Fruit fly (Drosophila melanogaster): ENCODE measurements around the gene BomT3.

Gene BomT3

DNA sequence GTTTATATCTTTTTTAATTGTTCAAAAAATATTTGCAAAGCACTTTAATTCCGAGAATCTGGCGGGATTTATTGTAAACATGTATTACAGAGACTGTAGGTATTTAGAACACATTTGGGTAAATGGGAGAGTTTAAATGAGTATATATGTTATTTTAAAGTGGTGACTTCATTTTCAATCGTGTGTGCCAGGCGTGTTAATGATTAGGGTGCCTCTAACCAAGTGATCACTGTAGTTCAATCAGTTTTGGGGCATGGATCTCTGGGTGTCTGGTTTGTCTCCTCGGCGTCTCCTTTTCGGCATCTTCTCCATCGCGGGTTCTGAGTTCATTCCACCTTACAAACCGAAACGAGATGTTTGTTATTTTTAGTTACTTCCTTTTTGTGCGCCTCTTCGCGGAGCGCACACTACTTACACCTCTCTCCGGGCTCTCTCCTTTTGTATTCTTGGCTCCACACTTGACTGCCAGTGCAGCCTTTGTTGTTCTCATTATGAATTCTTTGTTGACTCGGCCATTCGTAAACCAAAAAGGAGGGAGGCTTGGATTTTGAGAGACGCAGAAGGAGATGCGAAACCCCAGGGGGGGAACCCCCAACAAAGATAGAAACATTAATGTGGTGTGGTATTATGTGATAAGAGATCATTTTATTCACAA lies 42.3 kb downstream of the BomT3 start:
- TF ChIP-seq D1 (tag; optimal IDR thresholded peaks at IDR 0.05) (peak; percentile 19), CG15710 (tag; optimal IDR thresholded peaks at IDR 0.05) (no peak), CG10348 (GFP tag; IDR thresholded peaks at IDR 0.05) (no peak), CG34367 (tag; optimal IDR thresholded peaks at IDR 0.05) (no peak), CG12605 (GFP tag; IDR thresholded peaks at IDR 0.05) (no peak), EcR (GFP tag; optimal IDR thresholded peaks at IDR 0.05) (peak; percentile 97), CG13204 (GFP tag; optimal IDR thresholded peaks at IDR 0.05) (peak; percentile 7), CG4496 (GFP tag; IDR thresholded peaks at IDR 0.05) (no peak), CG17806 (tag; optimal IDR thresholded peaks at IDR 0.05) (no peak), fd96Ca (GFP tag; IDR thresholded peaks at IDR 0.05) (0 out of 3 replicates have a peak, but pooled peaks have one; percentile 7), Pif1B (GFP tag; optimal IDR thresholded peaks at IDR 0.05) (no peak), CG8301 (tag; optimal IDR thresholded peaks at IDR 0.05) (no peak), gl (tag; optimal IDR thresholded peaks at IDR 0.05) (no peak), CG9948 (tag; optimal IDR thresholded peaks at IDR 0.05) (no peak), CG8159 (tag; optimal IDR thresholded peaks at IDR 0.05) (no peak), Snoo (tag; optimal IDR thresholded peaks at IDR 0.05) (no peak), CG14655 (GFP tag; optimal IDR thresholded peaks at IDR 0.05) (no peak)

DNA sequence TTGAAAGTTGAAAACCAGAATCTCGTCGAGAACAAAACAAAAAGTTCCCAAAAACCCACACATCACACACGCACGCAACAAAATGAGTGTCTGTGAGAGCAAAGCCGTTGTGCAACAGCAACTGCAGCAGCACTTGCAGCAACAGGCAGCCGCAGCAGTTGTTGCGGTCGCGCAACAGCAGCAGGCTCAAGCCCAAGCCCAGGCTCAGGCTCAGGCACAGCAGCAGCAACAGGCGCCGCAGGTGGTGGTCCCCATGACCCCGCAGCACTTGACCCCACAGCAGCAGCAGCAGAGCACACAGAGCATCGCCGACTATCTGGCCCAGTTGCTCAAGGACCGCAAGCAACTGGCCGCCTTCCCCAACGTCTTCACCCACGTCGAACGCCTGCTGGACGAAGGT lies 43.2 kb downstream of the BomT3 start:
- no peak for TF ChIP-seq D1 (tag; optimal IDR thresholded peaks at IDR 0.05)
- TF ChIP-seq CG12605 (GFP tag; IDR thresholded peaks at IDR 0.05): 0 out of 2 replicates have a peak, but pooled peaks have one; percentile 20

DNA sequence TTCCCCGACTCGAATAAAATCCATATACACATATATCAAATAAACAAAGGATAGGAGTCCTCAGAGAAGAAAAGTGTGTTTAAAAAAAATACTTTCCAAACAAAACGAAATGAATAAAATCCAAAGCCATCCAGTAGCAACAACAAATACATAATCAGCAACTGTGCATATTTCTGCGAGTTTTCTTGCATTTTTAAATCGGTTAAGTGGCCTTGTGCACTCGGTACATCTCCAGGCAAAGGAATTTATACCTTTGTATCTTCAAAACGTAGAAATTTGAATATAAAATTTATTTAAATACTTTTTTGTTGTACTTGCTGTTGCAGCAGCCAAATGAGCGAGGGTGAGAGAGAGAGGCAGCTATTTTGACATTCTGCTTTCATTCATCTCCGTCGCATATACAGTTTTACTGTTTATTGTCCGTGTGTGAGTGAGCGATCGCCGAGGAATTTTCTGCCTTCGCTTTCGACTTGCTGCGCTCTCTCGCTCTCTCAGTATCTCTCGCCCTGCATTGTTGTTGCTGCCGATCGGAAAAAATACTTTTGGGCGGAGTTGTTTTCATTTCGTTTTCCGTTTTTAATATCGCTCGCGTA lies 43.8 kb downstream of the BomT3 start:
- TF ChIP-seq EcR (GFP tag; optimal IDR thresholded peaks at IDR 0.05) (peak; percentile 35), CG13204 (GFP tag; optimal IDR thresholded peaks at IDR 0.05) (no peak)

DNA sequence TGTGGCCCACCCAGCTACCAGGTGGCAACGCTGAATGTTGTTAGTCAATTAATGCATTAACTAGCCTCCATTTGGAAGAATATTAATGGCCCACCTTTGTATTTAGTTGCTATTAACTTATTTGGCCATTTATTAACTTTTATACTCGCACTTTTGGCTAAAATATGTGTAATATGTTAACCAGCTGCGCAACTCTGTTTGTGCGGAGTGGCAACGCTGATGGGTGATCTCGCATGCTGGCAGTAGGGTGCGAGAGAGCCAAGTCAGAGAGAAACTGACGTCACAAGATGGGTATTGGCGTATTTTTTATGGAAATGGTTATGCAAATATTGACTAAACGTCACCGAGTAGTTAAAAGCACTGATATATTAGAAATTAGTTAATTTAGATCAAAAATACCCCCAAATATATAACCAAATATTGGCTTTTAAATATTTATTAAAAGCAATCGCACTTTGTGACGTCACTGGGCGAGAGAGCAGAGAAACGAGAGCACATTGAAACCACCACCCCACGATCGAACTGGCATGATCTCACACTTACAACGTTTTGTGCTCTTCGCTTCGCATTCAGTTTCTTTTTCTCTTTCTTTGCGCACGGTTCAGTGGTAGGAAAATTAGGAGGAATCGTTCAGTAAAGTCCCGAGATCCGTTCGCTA lies 44.4 kb downstream of the BomT3 start, which contains the start of gene how:
TSS of gene how (plus strand) at position 567 of the 658 bp plus-strand sequence.
- TF ChIP-seq CG4496 (GFP tag; IDR thresholded peaks at IDR 0.05): no peak
- TF ChIP-seq fd96Ca (GFP tag; IDR thresholded peaks at IDR 0.05): peak; percentile 5; the same call in 1 of the 3 replicates
- TF ChIP-seq CG10348 (GFP tag; IDR thresholded peaks at IDR 0.05): no peak
- peak; percentile 13 for TF ChIP-seq CG15710 (tag; optimal IDR thresholded peaks at IDR 0.05)
- TF ChIP-seq gl (tag; optimal IDR thresholded peaks at IDR 0.05): no peak
- TF ChIP-seq D1 (tag; optimal IDR thresholded peaks at IDR 0.05): no peak
- TF ChIP-seq CG14655 (GFP tag; optimal IDR thresholded peaks at IDR 0.05): no peak
- peak; percentile 40 for TF ChIP-seq Pif1B (GFP tag; optimal IDR thresholded peaks at IDR 0.05)
- no peak for TF ChIP-seq CG34367 (tag; optimal IDR thresholded peaks at IDR 0.05)
- TF ChIP-seq CG9948 (tag; optimal IDR thresholded peaks at IDR 0.05): no peak
- TF ChIP-seq Pif1A (GFP tag; optimal IDR thresholded peaks at IDR 0.05): peak; percentile 33
- no peak for TF ChIP-seq rn (GFP tag; IDR thresholded peaks at IDR 0.05)
- TF ChIP-seq Ets98B (GFP tag; IDR thresholded peaks at IDR 0.05): no peak
- no peak for TF ChIP-seq CG13204 (GFP tag; optimal IDR thresholded peaks at IDR 0.05)
- TF ChIP-seq CG8159 (tag; optimal IDR thresholded peaks at IDR 0.05): no peak
- TF ChIP-seq Snoo (tag; optimal IDR thresholded peaks at IDR 0.05): peak; percentile 16
- no peak for TF ChIP-seq EcR (GFP tag; optimal IDR thresholded peaks at IDR 0.05)
- TF ChIP-seq CG12605 (GFP tag; IDR thresholded peaks at IDR 0.05): no peak
- no peak for TF ChIP-seq CG32121 (GFP tag; IDR thresholded peaks at IDR 0.05)
- no peak for TF ChIP-seq CG17806 (tag; optimal IDR thresholded peaks at IDR 0.05)
- no peak for TF ChIP-seq CG8301 (tag; optimal IDR thresholded peaks at IDR 0.05)

DNA sequence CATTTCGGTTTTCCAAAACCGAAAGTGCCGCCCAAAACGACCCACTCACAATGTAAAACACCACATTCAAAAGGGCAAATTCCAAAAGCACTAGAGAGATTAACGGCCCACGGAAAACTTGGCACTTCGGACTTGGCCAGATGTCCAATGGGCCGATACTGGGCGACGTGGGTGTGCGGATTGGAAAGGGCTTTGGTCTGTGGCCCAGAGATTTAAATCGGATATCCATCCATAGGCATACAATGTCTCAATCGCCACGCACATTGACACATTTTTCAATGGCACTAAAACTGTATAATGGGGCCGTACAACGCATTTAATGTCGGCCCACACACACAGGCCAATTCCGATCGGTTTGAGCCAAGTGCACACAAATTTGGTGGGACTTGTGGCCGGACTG lies 45.8 kb downstream of the BomT3 start:
- no peak for TF ChIP-seq CG32121 (GFP tag; IDR thresholded peaks at IDR 0.05)
- no peak for TF ChIP-seq CG9948 (tag; optimal IDR thresholded peaks at IDR 0.05)
- TF ChIP-seq Pif1B (GFP tag; optimal IDR thresholded peaks at IDR 0.05): no peak
- TF ChIP-seq CG15710 (tag; optimal IDR thresholded peaks at IDR 0.05): no peak
- no peak for TF ChIP-seq CG13204 (GFP tag; optimal IDR thresholded peaks at IDR 0.05)
- TF ChIP-seq CG34367 (tag; optimal IDR thresholded peaks at IDR 0.05): no peak
- no peak for TF ChIP-seq EcR (GFP tag; optimal IDR thresholded peaks at IDR 0.05)
- no peak for TF ChIP-seq CG17806 (tag; optimal IDR thresholded peaks at IDR 0.05)
- TF ChIP-seq CG14655 (GFP tag; optimal IDR thresholded peaks at IDR 0.05): no peak
- TF ChIP-seq CG10348 (GFP tag; IDR thresholded peaks at IDR 0.05): no peak
- TF ChIP-seq rn (GFP tag; IDR thresholded peaks at IDR 0.05): no peak
- no peak for TF ChIP-seq Ets98B (GFP tag; IDR thresholded peaks at IDR 0.05)
- no peak for TF ChIP-seq CG8301 (tag; optimal IDR thresholded peaks at IDR 0.05)
- TF ChIP-seq CG4496 (GFP tag; IDR thresholded peaks at IDR 0.05): no peak

DNA sequence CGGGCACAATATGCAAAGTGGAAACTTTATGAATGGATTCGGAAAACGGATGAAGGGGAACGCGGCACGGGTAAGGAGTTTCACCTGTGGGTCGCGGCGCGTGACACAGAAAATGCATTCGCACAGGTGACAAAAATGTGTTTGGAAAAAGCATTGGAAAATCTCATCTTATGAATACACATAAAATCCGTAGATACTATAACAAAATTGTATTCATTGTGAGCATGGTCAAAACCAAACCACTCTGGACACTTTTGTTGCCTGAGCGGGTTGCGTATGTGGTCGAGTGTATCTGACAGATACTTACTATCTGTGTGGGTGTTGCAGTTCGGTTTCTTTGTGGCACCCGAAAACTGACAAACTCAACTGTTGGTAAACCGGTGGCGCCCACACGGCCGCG lies 46.7 kb downstream of the BomT3 start:
- TF ChIP-seq Pif1B (GFP tag; optimal IDR thresholded peaks at IDR 0.05) (no peak), CG4496 (GFP tag; IDR thresholded peaks at IDR 0.05) (peak; percentile 92), Snoo (tag; optimal IDR thresholded peaks at IDR 0.05) (peak; percentile 57), CG9948 (tag; optimal IDR thresholded peaks at IDR 0.05) (peak; percentile 31), CG13204 (GFP tag; optimal IDR thresholded peaks at IDR 0.05) (no peak), CG14655 (GFP tag; optimal IDR thresholded peaks at IDR 0.05) (no peak), CG10348 (GFP tag; IDR thresholded peaks at IDR 0.05) (no peak), rn (GFP tag; IDR thresholded peaks at IDR 0.05) (peak; percentile 66), CG17806 (tag; optimal IDR thresholded peaks at IDR 0.05) (peak; percentile 37), CG12605 (GFP tag; IDR thresholded peaks at IDR 0.05) (peak; percentile 85), gl (tag; optimal IDR thresholded peaks at IDR 0.05) (no peak), CG32121 (GFP tag; IDR thresholded peaks at IDR 0.05) (peak; percentile 90), CG34367 (tag; optimal IDR thresholded peaks at IDR 0.05) (no peak), CG15710 (tag; optimal IDR thresholded peaks at IDR 0.05) (peak; percentile 49), fd96Ca (GFP tag; IDR thresholded peaks at IDR 0.05) (peak; percentile 89), CG8301 (tag; optimal IDR thresholded peaks at IDR 0.05) (no peak), D1 (tag; optimal IDR thresholded peaks at IDR 0.05) (no peak), EcR (GFP tag; optimal IDR thresholded peaks at IDR 0.05) (no peak), Ets98B (GFP tag; IDR thresholded peaks at IDR 0.05) (peak; percentile 90), CG8159 (tag; optimal IDR thresholded peaks at IDR 0.05) (no peak), Pif1A (GFP tag; optimal IDR thresholded peaks at IDR 0.05) (no peak)
